Worm (Caenorhabditis elegans): ENCODE data around the gene npr-20.

DNA sequence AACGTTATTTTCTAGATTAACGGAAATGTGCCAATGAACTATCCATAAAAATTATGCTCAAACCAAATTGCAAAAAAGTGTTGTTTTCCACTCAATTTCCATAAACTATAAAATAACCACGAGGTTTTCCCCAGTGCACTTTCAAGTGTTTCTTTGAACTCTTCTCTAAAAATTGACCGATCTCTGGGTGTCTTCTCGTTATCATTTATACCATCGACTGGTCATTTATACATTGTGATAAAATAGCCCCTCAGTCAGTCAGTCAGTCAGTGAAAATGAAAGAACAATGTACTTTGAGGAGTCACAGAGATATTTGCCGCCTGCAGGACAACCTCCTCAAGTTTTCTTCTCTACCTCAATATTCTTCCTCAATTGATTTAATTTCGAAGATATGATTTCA lies 19.0 kb downstream of the npr-20 start:
- TF ChIP-seq F37D6.2 (tag; optimal IDR thresholded peaks at IDR 0.05) (no peak), mdl-1 (tag; optimal IDR thresholded peaks at IDR 0.05) (peak in 1 of 2 experiments; percentile 42), pha-4 (GFP tag; IDR thresholded peaks at IDR 0.05) (no peak), pha-4 (tag; optimal IDR thresholded peaks at IDR 0.05) (no peak), ZK546.5 (tag; optimal IDR thresholded peaks at IDR 0.05) (no peak), nhr-41 (GFP tag; IDR thresholded peaks at IDR 0.05) (no peak)
